Worm (Caenorhabditis elegans) whole organism, late embryonic: ENCODE data around the gene wrt-4.

Source experiments
- pha-4 ChIP-seq: fragments of 150-350 bp; optimal IDR thresholded peaks from 2 replicates; lab custom pipeline; 2018; ENCODE audit warnings: missing biosample characterization, missing genetic modification reagents, missing genetic modification characterization
- unc-42 ChIP-seq: sonication (generic microtip); optimal IDR thresholded peaks from 2 replicates; lab custom pipeline; 2016; ENCODE audit warnings: missing genotype, missing genetic modification characterization, missing compliant biosample characterization
- ztf-16 ChIP-seq: sonication (generic microtip); optimal IDR thresholded peaks from 2 replicates; lab custom pipeline; 2017; ENCODE audit warnings: missing genetic modification characterization, missing compliant biosample characterization

DNA sequence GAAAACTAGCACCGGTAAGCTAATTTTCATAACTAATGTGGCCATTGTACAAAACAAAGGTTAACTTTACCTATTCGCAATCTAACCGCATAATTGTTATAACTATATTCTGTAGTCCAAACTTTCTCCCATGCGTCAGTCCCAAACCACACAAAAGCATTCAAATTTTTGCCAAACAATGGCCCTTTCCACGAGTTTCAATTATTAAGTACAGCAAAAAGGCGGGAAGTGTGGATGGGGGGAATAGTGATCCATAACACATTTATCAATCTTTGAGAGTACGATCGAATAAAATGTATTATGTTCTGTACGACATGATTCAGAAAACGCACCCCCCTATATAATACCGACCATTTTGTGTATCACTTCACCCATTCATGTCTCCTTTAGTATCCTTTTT, 38.7 kb downstream of the wrt-4 start, which contains the start of gene ZK662.6:
- TF ChIP-seq ztf-16 (tag; lab: Kevin White, UChicago) (no peak), unc-42 (no peak), pha-4 (tag; lab: Kevin White, UChicago) (no peak)
